Worm (Caenorhabditis elegans) whole organism, L3 larva: Measurements from ENCODE around the gene fipr-17.
"Not testable (repeated sequence)": the region's sequence is repeated elsewhere in the genome, so short reads cannot be mapped to it uniquely, and the experiment has no call there.

Experiments used
- R02D3.7 ChIP-seq: fragments of 150-350 bp; optimal IDR thresholded peaks from 2 replicates; lab custom pipeline; 2014; ENCODE audit warnings: missing biosample characterization, missing genetic modification characterization
- ZK546.5 ChIP-seq: sonication (generic microtip); optimal IDR thresholded peaks from 2 replicates; lab custom pipeline; 2017; ENCODE audit warnings: missing biosample characterization, missing genetic modification characterization
- aly-2 ChIP-seq: fragments of 150-350 bp; optimal IDR thresholded peaks from 2 replicates; lab custom pipeline; 2014; ENCODE audit warnings: missing biosample characterization, missing genetic modification characterization
- ceh-16 ChIP-seq: sonication (generic microtip); optimal IDR thresholded peaks from 2 replicates; lab custom pipeline; 2017; ENCODE audit warnings: missing biosample characterization, missing genetic modification characterization
- ceh-28 ChIP-seq: fragments of 150-350 bp; optimal IDR thresholded peaks from 2 replicates; lab custom pipeline; 2014; ENCODE audit warnings: missing biosample characterization, missing genetic modification reagents, missing genetic modification characterization
- ceh-82 ChIP-seq: fragments of 150-350 bp; optimal IDR thresholded peaks from 2 replicates; lab custom pipeline; 2014; ENCODE audit warnings: missing biosample characterization, missing genetic modification characterization
- ceh-9 ChIP-seq: sonication (generic microtip); optimal IDR thresholded peaks from 2 replicates; lab custom pipeline; 2018; ENCODE audit warnings: missing biosample characterization, missing genetic modification characterization
- daf-12 ChIP-seq: fragments of 150-350 bp; optimal IDR thresholded peaks from 2 replicates; lab custom pipeline; 2014; ENCODE audit warnings: missing biosample characterization, missing genetic modification reagents, missing genetic modification characterization
- egl-27 ChIP-seq: sonication (generic microtip); optimal IDR thresholded peaks from 4 replicates; lab custom pipeline; 2017; ENCODE audit warnings: missing biosample characterization, missing genetic modification reagents, missing genetic modification characterization
- egl-5 ChIP-seq: fragments of 150-350 bp; optimal IDR thresholded peaks from 2 replicates; lab custom pipeline; 2017; ENCODE audit warnings: missing biosample characterization, missing genetic modification reagents, missing genetic modification characterization, inconsistent platforms
- elt-2 ChIP-seq: sonication (generic microtip); optimal IDR thresholded peaks from 2 replicates; lab custom pipeline; 2016; ENCODE audit warnings: missing genetic modification reagents, mild to moderate bottlenecking, missing genetic modification characterization, missing compliant biosample characterization
- elt-3 ChIP-seq, 3 experiments: fragments of 150-350 bp in 1 of 3; sonication (generic microtip) in 2 of 3; optimal IDR thresholded peaks; 2 replicates in 2 of 3; 4 replicates in 1 of 3; lab custom pipeline; 2014 to 2017; ENCODE audit warnings: missing biosample characterization in 3 of 3, missing genetic modification characterization in 3 of 3
- eor-1 ChIP-seq, 2 experiments: fragments of 150-350 bp; optimal IDR thresholded peaks; 2 replicates each; lab custom pipeline; 2014 to 2018; ENCODE audit warnings: missing biosample characterization in 2 of 2, missing genetic modification characterization in 2 of 2
- fkh-10 ChIP-seq: sonication (generic microtip); optimal IDR thresholded peaks from 2 replicates; lab custom pipeline; 2017; ENCODE audit warnings: missing biosample characterization, missing genetic modification reagents, missing genetic modification characterization
- hmg-11 ChIP-seq: sonication (generic microtip); optimal IDR thresholded peaks from 2 replicates; lab custom pipeline; 2016; ENCODE audit warnings: missing genetic modification characterization, missing compliant biosample characterization
- jun-1 ChIP-seq: fragments of 150-350 bp; optimal IDR thresholded peaks from 2 replicates; lab custom pipeline; 2014; ENCODE audit warnings: missing biosample characterization, missing genetic modification reagents, missing genetic modification characterization
- lin-15B ChIP-seq: fragments of 150-350 bp; optimal IDR thresholded peaks from 2 replicates; lab custom pipeline; 2014; ENCODE audit warnings: missing biosample characterization, missing genetic modification characterization
- lin-39 ChIP-seq: fragments of 150-350 bp; optimal IDR thresholded peaks from 2 replicates; lab custom pipeline; 2018; ENCODE audit warnings: missing biosample characterization, missing genetic modification reagents, missing genetic modification characterization
- lsy-12 ChIP-seq: sonication (generic microtip); optimal IDR thresholded peaks from 2 replicates; lab custom pipeline; 2016; ENCODE audit warnings: mild to moderate bottlenecking, missing genetic modification characterization, missing compliant biosample characterization
- nfya-1 ChIP-seq: sonication (generic microtip); optimal IDR thresholded peaks from 2 replicates; lab custom pipeline; 2017; ENCODE audit warnings: missing genetic modification characterization, mild to moderate bottlenecking, missing compliant biosample characterization, antibody characterized with exemption, moderate library complexity; ENCODE audit not compliant: insufficient read depth
- nhr-23 ChIP-seq: fragments of 150-350 bp; optimal IDR thresholded peaks from 2 replicates; lab custom pipeline; 2014; ENCODE audit warnings: missing biosample characterization, missing genetic modification reagents, missing genetic modification characterization
- nhr-237 ChIP-seq: fragments of 150-350 bp; optimal IDR thresholded peaks from 2 replicates; lab custom pipeline; 2014; ENCODE audit warnings: missing biosample characterization, missing genetic modification characterization
- nhr-25 ChIP-seq: sonication (generic microtip); optimal IDR thresholded peaks from 2 replicates; lab custom pipeline; 2017; ENCODE audit warnings: missing biosample characterization, missing genetic modification characterization
- nhr-28 ChIP-seq: fragments of 150-350 bp; optimal IDR thresholded peaks from 2 replicates; lab custom pipeline; 2014; ENCODE audit warnings: missing biosample characterization, missing genetic modification characterization
- nhr-43 ChIP-seq: sonication (generic microtip); optimal IDR thresholded peaks from 2 replicates; lab custom pipeline; 2016; ENCODE audit warnings: mild to moderate bottlenecking, missing genetic modification characterization, missing compliant biosample characterization; ENCODE audit not compliant: poor library complexity, severe bottlenecking
- nhr-67 ChIP-seq: fragments of 150-350 bp; optimal IDR thresholded peaks from 2 replicates; lab custom pipeline; 2014; ENCODE audit warnings: missing biosample characterization, missing genetic modification characterization
- nhr-77 ChIP-seq: fragments of 150-350 bp; optimal IDR thresholded peaks from 2 replicates; lab custom pipeline; 2014; ENCODE audit warnings: missing biosample characterization, missing genetic modification characterization
- pha-4 ChIP-seq: fragments of 150-350 bp; optimal IDR thresholded peaks from 2 replicates; lab custom pipeline; 2014; ENCODE audit warnings: missing biosample characterization, missing genetic modification reagents, missing genetic modification characterization
- pqm-1 ChIP-seq: fragments of 150-350 bp; optimal IDR thresholded peaks from 2 replicates; lab custom pipeline; 2017; ENCODE audit warnings: missing biosample characterization, missing genetic modification characterization, inconsistent platforms
- skn-1 ChIP-seq: fragments of 150-350 bp; optimal IDR thresholded peaks from 2 replicates; lab custom pipeline; 2014; ENCODE audit warnings: missing biosample characterization, missing genetic modification characterization
- tbx-2 ChIP-seq: sonication (generic microtip); optimal IDR thresholded peaks from 2 replicates; lab custom pipeline; 2016; ENCODE audit warnings: mild to moderate bottlenecking, missing genetic modification characterization, missing compliant biosample characterization
- unc-39 ChIP-seq: sonication (generic microtip); optimal IDR thresholded peaks from 4 replicates; lab custom pipeline; 2017; ENCODE audit warnings: missing biosample characterization, missing genetic modification characterization

Gene fipr-17

DNA sequence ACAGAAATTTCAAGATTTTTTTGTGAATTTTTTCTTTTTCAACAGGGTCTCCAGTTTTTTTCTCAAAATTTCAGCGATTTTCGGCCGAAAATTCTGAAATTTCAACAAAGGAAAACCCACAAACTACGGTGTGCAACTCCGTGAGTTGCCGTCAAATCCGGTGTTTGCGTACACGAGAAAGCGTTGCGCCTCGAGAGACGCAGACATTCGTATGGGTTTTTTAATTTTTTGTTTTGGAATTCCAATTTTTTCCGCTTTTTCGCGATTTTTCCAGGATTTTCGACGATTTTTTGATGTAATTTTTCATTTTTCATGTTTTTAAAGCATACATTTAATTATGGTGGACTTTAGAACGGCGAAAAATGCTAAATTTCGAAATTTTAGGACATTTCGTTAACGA is 28.7 kb upstream of the fipr-17 start (continued):
- TF ChIP-seq ceh-28 (tag; lab: Kevin White, UChicago), result peak; percentile 25
- no peak for TF ChIP-seq daf-12 (tag; lab: Kevin White, UChicago)
- peak; percentile 34 for TF ChIP-seq nhr-25 (tag; lab: Kevin White, UChicago)
- peak; percentile 64 for TF ChIP-seq nhr-23 (tag; lab: Kevin White, UChicago)
- TF ChIP-seq lin-15B (tag; lab: Kevin White, UChicago), result peak; percentile 75
- TF ChIP-seq egl-5 (tag; lab: Kevin White, UChicago), result peak; percentile 94
- no peak for TF ChIP-seq skn-1 (tag; lab: Kevin White, UChicago)
- TF ChIP-seq pha-4, result peak; percentile 79
- TF ChIP-seq egl-27, result no peak
- peak; percentile 93 for TF ChIP-seq nfya-1 (tag; lab: Kevin White, UChicago)
- peak; percentile 33 for TF ChIP-seq lin-39 (tag; lab: Kevin White, UChicago)
- TF ChIP-seq nhr-67 (tag; lab: Kevin White, UChicago), result no peak
- TF ChIP-seq ZK546.5, result no peak
- no peak for TF ChIP-seq elt-3 (tag; optimal IDR thresholded peaks at IDR 0.05; lab: Kevin White, UChicago)
- peak; percentile 62 for TF ChIP-seq hmg-11 (tag; lab: Kevin White, UChicago)
- no peak for TF ChIP-seq tbx-2
- no peak for TF ChIP-seq aly-2 (tag; lab: Kevin White, UChicago)
- TF ChIP-seq fkh-10 (GFP tag; lab: Kevin White, UChicago), result no peak
- TF ChIP-seq nhr-77, result no peak
- no peak for TF ChIP-seq ceh-9

ce11 chrIII:11032872-11033271 is 25.5 kb upstream of the fipr-17 start, which contains the start of gene Y48A6B.9:
Y48A6B.9 (plus strand) TSS chrIII:11033172.
- TF ChIP-seq unc-39 (tag; lab: Kevin White, UChicago) (no peak), ceh-82 (no peak), elt-2 (peak; percentile 36)

DNA sequence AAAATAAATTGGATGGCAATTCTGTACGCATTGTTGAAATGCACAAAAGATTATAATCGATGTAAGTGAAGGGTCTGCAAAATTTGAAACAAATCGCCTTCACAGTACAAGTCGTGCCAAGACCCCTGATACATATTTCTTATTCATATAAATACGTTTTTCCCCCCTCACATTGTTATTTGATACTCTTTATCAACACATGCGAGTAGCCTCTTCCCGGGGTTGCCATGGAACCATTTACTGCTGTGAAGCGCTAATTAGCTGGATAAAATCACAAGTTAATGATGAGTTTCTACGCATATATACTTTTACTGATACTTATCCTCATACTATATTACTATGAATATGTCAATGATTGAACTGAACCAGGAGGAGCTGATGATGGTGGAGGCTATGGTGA is 23.9 kb upstream of the fipr-17 start, which contains the start of gene Y48A6B.14:
Gene Y48A6B.14 (plus strand): TSS at position 301 of the 400 bp plus-strand sequence.
- no peak for TF ChIP-seq tbx-2
- TF ChIP-seq, all 47 proteins: peak for 0

DNA sequence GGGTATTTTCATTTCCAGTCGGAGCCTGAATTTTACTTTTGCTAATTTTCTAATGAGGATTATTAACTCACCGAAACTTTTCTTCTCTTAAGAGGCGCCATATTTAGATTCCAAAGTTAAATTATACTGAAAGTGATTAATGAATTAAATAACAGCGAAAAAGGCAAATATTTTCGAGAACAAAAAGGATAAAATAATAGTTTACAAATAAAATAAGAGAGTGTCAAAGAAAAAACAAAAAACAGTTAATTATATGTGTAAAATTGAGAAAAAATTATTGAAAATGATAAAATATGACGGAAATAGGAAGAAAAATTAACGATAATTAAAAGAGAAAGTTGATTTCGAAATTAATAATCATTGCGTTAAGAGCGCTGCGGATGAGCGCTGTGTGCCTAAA is 21.9 kb upstream of the fipr-17 start, which contains the start of gene Y48A6B.8:
Gene Y48A6B.8 (minus strand): TSS at position 101 of the 400 bp plus-strand sequence.
- not testable (repeated sequence) for TF ChIP-seq nhr-28, nhr-43, daf-12 (tag; lab: Kevin White, UChicago)

DNA sequence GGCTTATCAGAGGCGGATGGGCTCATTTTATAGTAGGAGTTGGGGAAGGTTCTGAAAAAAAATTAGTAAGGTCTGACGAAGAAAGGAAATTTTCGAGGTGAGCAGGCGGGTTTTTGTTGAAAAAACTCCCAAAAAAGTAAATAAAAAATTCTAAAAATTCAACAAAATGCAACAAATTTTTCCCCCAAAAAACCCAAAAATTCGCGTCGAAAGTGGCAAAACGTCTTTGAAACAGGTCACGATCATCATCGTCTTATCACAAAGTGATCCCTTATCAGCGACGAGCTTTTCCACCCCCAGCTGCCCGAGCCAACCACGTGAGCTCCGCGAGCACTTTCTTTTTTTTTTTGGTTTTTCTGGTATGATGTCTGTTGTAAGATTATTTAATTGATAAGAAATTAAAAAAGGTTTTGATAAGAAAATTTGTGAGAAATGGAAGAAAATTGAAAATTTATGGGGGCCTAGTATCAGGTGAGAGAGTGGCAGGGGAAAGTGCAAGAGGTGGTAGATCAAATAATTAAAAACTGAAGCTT is 19.2 kb upstream of the fipr-17 start, which contains the start of gene Y48A6B.7:
Gene Y48A6B.7 (minus strand): TSS at position 51 of the 533 bp plus-strand sequence.
- no peak for TF ChIP-seq lin-15B (tag; lab: Kevin White, UChicago)
- no peak for TF ChIP-seq ceh-16 (tag; lab: Kevin White, UChicago)
- TF ChIP-seq elt-2, result peak; percentile 100
- TF ChIP-seq aly-2 (tag; lab: Kevin White, UChicago), result no peak
- TF ChIP-seq pha-4, result peak; percentile 70
- peak; percentile 36 for TF ChIP-seq skn-1 (tag; lab: Kevin White, UChicago)
- no peak for TF ChIP-seq nhr-237 (tag; lab: Kevin White, UChicago)
- no peak for TF ChIP-seq lsy-12 (tag; lab: Kevin White, UChicago)
- TF ChIP-seq R02D3.7 (tag; lab: Kevin White, UChicago), result no peak
- TF ChIP-seq nhr-77, result no peak
- peak; percentile 20 for TF ChIP-seq jun-1 (tag; lab: Kevin White, UChicago)
- TF ChIP-seq nfya-1 (tag; lab: Kevin White, UChicago), result peak; percentile 13
- TF ChIP-seq eor-1 (tag; optimal IDR thresholded peaks at IDR 0.05; lab: Kevin White, UChicago), result no peak
- peak; percentile 99 for TF ChIP-seq pqm-1 (tag; lab: Kevin White, UChicago)
- TF ChIP-seq, all 47 proteins: peak for 6
